Worm (Caenorhabditis elegans): ENCODE results near the gene vap-1.

- TF ChIP-seq ces-1 (GFP tag; optimal IDR thresholded peaks at IDR 0.05) (no peak), zip-4 (GFP tag; optimal IDR thresholded peaks at IDR 0.05) (no peak), pag-3 (tag; optimal IDR thresholded peaks at IDR 0.05; ENCODE audit: borderline replicate concordance, insufficient read depth) (no peak), ama-1 (optimal IDR thresholded peaks at IDR 0.05) (no peak)
These were observed 10.2 kb downstream of the vap-1 start for ce11 chrX:17386130-17386529.
